Worm (Caenorhabditis elegans) whole organism, midembryonic: ENCODE measurements around the gene R07A4.3.

Source experiments
- T22C8.4 ChIP-seq: fragments of 200-800 bp; sonication (Bioruptor generic); IDR thresholded peaks from 2 replicates; pipeline ENCODE4 v1.3.6; 2022; ENCODE audit warnings: missing genetic modification characterization, missing compliant biosample characterization
- cog-1 ChIP-seq: sonication (generic microtip); optimal IDR thresholded peaks from 2 replicates; lab custom pipeline; 2016; ENCODE audit warnings: missing genetic modification characterization, missing compliant biosample characterization
- flt-1 ChIP-seq: fragments of 200-800 bp; sonication (Bioruptor generic); IDR thresholded peaks from 2 replicates; pipeline ENCODE4 v1.3.6; 2022; ENCODE audit warnings: missing genetic modification characterization, missing compliant biosample characterization
- klf-2 ChIP-seq: fragments of 200-800 bp; sonication (Bioruptor generic); conservative IDR thresholded peaks from 2 replicates; pipeline ENCODE4 v1.3.6; 2022; ENCODE audit warnings: missing genetic modification reagents, missing genetic modification characterization, missing compliant biosample characterization
- med-1 ChIP-seq: sonication (generic microtip); optimal IDR thresholded peaks from 2 replicates; lab custom pipeline; 2017; ENCODE audit warnings: missing genetic modification characterization, mild to moderate bottlenecking, missing compliant biosample characterization, antibody characterized with exemption, missing genetic modification reagents; ENCODE audit not compliant: insufficient read depth
- ref-1 ChIP-seq: fragments of 200-800 bp; sonication (Bioruptor generic); conservative IDR thresholded peaks from 2 replicates; pipeline ENCODE4 v1.3.6; 2022; ENCODE audit warnings: missing genetic modification reagents, missing genetic modification characterization, missing compliant biosample characterization
- tab-1 ChIP-seq: fragments of 200-800 bp; sonication (Bioruptor generic); IDR thresholded peaks from 2 replicates; pipeline ENCODE4 v1.3.6; 2022; ENCODE audit warnings: missing genetic modification characterization, missing compliant biosample characterization
- ztf-23 ChIP-seq: fragments of 200-800 bp; sonication (Bioruptor generic); IDR thresholded peaks from 2 replicates; pipeline ENCODE4 v1.3.6; 2022; ENCODE audit warnings: missing genetic modification reagents, missing genetic modification characterization, missing compliant biosample characterization
- ztf-29 ChIP-seq: fragments of 200-800 bp; sonication (Bioruptor generic); IDR thresholded peaks from 2 replicates; pipeline ENCODE4 v1.3.6; 2022; ENCODE audit warnings: missing genetic modification reagents, missing genetic modification characterization, missing compliant biosample characterization

Gene R07A4.3

ce11 chrX:10769232-10769738 lies 15.8 kb downstream of the R07A4.3 start, which contains the start of gene sma-9:
Gene sma-9 (plus strand): TSS chrX:10769282.
- TF ChIP-seq cog-1 (tag; lab: Kevin White, UChicago) (no peak), T22C8.4 (no peak)

ce11 chrX:10769959-10770358 lies 16.5 kb downstream of the R07A4.3 start:
- TF ChIP-seq cog-1 (tag; lab: Kevin White, UChicago), result no peak
- TF ChIP-seq med-1 (GFP tag; lab: Kevin White, UChicago), result no peak
- TF ChIP-seq klf-2 (GFP tag; lab: Robert Waterston, UW), result no peak
- no peak for TF ChIP-seq tab-1
- no peak for TF ChIP-seq T22C8.4
- no peak for TF ChIP-seq ztf-23 (GFP tag; lab: Robert Waterston, UW)
- TF ChIP-seq flt-1 (GFP tag; lab: Robert Waterston, UW), result no peak
- no peak for TF ChIP-seq ztf-29
- no peak for TF ChIP-seq ref-1 (GFP tag; lab: Robert Waterston, UW)

ce11 chrX:10770988-10771496 lies 17.5 kb downstream of the R07A4.3 start:
- no peak for TF ChIP-seq med-1 (GFP tag; lab: Kevin White, UChicago)
- no peak for TF ChIP-seq klf-2 (GFP tag; lab: Robert Waterston, UW)
- no peak for TF ChIP-seq ztf-29
- TF ChIP-seq T22C8.4, result no peak
- TF ChIP-seq cog-1 (tag; lab: Kevin White, UChicago), result no peak
- TF ChIP-seq ref-1 (GFP tag; lab: Robert Waterston, UW), result no peak
- TF ChIP-seq tab-1, result no peak
- no peak for TF ChIP-seq flt-1 (GFP tag; lab: Robert Waterston, UW)
- TF ChIP-seq ztf-23 (GFP tag; lab: Robert Waterston, UW), result no peak

- TF ChIP-seq med-1 (GFP tag; lab: Kevin White, UChicago), result no peak
- TF ChIP-seq ref-1 (GFP tag; lab: Robert Waterston, UW), result no peak
- no peak for TF ChIP-seq ztf-29
- no peak for TF ChIP-seq ztf-23 (GFP tag; lab: Robert Waterston, UW)
- TF ChIP-seq klf-2 (GFP tag; lab: Robert Waterston, UW), result no peak
- no peak for TF ChIP-seq T22C8.4
- TF ChIP-seq flt-1 (GFP tag; lab: Robert Waterston, UW), result no peak
- TF ChIP-seq tab-1, result no peak
- TF ChIP-seq cog-1 (tag; lab: Kevin White, UChicago), result no peak
Measured at ce11 chrX:10772165-10772584, 18.7 kb downstream of the R07A4.3 start.

- TF ChIP-seq ztf-23 (GFP tag; lab: Robert Waterston, UW), result no peak
- TF ChIP-seq klf-2 (GFP tag; lab: Robert Waterston, UW), result no peak
- no peak for TF ChIP-seq flt-1 (GFP tag; lab: Robert Waterston, UW)
- TF ChIP-seq T22C8.4, result no peak
- TF ChIP-seq med-1 (GFP tag; lab: Kevin White, UChicago), result no peak
- no peak for TF ChIP-seq ref-1 (GFP tag; lab: Robert Waterston, UW)
- TF ChIP-seq cog-1 (tag; lab: Kevin White, UChicago), result no peak
- no peak for TF ChIP-seq ztf-29
- no peak for TF ChIP-seq tab-1
Measured at ce11 chrX:10772763-10773162, 19.3 kb downstream of the R07A4.3 start.

ce11 chrX:10774865-10775264 lies 21.4 kb downstream of the R07A4.3 start:
- TF ChIP-seq klf-2 (GFP tag; lab: Robert Waterston, UW), result no peak
- no peak for TF ChIP-seq cog-1 (tag; lab: Kevin White, UChicago)
- 0 out of 2 replicates have a peak, but pooled peaks have one; percentile 25 for TF ChIP-seq flt-1 (GFP tag; lab: Robert Waterston, UW)
- TF ChIP-seq tab-1, result no peak
- no peak for TF ChIP-seq ztf-29

ce11 chrX:10780542-10781266 lies 27.2 kb downstream of the R07A4.3 start:
- no peak for TF ChIP-seq cog-1 (tag; lab: Kevin White, UChicago)
- TF ChIP-seq ztf-23 (GFP tag; lab: Robert Waterston, UW), result no peak
- no peak for TF ChIP-seq ref-1 (GFP tag; lab: Robert Waterston, UW)
- TF ChIP-seq flt-1 (GFP tag; lab: Robert Waterston, UW), result no peak
- no peak for TF ChIP-seq T22C8.4
- TF ChIP-seq tab-1, result no peak
- no peak for TF ChIP-seq ztf-29
- no peak for TF ChIP-seq med-1 (GFP tag; lab: Kevin White, UChicago)
- no peak for TF ChIP-seq klf-2 (GFP tag; lab: Robert Waterston, UW)

- TF ChIP-seq ref-1 (GFP tag; lab: Robert Waterston, UW), result no peak
- TF ChIP-seq tab-1, result no peak
- TF ChIP-seq cog-1 (tag; lab: Kevin White, UChicago), result no peak
- TF ChIP-seq T22C8.4, result no peak
- no peak for TF ChIP-seq med-1 (GFP tag; lab: Kevin White, UChicago)
- TF ChIP-seq flt-1 (GFP tag; lab: Robert Waterston, UW), result no peak
- TF ChIP-seq klf-2 (GFP tag; lab: Robert Waterston, UW), result no peak
- no peak for TF ChIP-seq ztf-29
Measured at ce11 chrX:10783822-10784221, 30.3 kb downstream of the R07A4.3 start, which contains the start of gene clc-4. Gene clc-4 (minus strand): TSS chrX:10783922.

- TF ChIP-seq cog-1 (tag; lab: Kevin White, UChicago), result no peak
- no peak for TF ChIP-seq flt-1 (GFP tag; lab: Robert Waterston, UW)
- no peak for TF ChIP-seq ztf-23 (GFP tag; lab: Robert Waterston, UW)
- no peak for TF ChIP-seq med-1 (GFP tag; lab: Kevin White, UChicago)
- TF ChIP-seq ref-1 (GFP tag; lab: Robert Waterston, UW), result no peak
- no peak for TF ChIP-seq klf-2 (GFP tag; lab: Robert Waterston, UW)
- no peak for TF ChIP-seq tab-1
- no peak for TF ChIP-seq T22C8.4
- TF ChIP-seq ztf-29, result no peak
Measured at ce11 chrX:10787203-10787602, 33.7 kb downstream of the R07A4.3 start, which contains the start of gene ttr-14. Gene ttr-14 (plus strand): TSS chrX:10787503.
